Fruit fly (Drosophila melanogaster): ENCODE measurements around the gene CG14710.

Gene CG14710

dm6 chr3R:11657786-11658193 is 37.9 kb downstream of the CG14710 start (continued):
- peak; percentile 86 for TF ChIP-seq CG7368 (GFP tag; optimal IDR thresholded peaks at IDR 0.05)
- peak; percentile 82 to 86 for TF ChIP-seq ss (GFP tag; optimal IDR thresholded peaks at IDR 0.05)
- TF ChIP-seq OdsH (GFP tag; optimal IDR thresholded peaks at IDR 0.05) = peak; percentile 87
- peak; percentile 69 for TF ChIP-seq CG6854 (GFP tag; optimal IDR thresholded peaks at IDR 0.05)
- TF ChIP-seq Eip78C (GFP tag) = peak; percentile 98
- TF ChIP-seq CG11294 (GFP tag; IDR thresholded peaks at IDR 0.05) = 0 out of 2 replicates have a peak, but pooled peaks have one; percentile 25
- peak; percentile 83 for TF ChIP-seq CG34406 (GFP tag; optimal IDR thresholded peaks at IDR 0.05)
- TF ChIP-seq dsx (GFP tag; optimal IDR thresholded peaks at IDR 0.05; ENCODE audit: poor library complexity, severe bottlenecking) = peak; percentile 90
- no peak for TF ChIP-seq fd85E (GFP tag; optimal IDR thresholded peaks at IDR 0.05)
- peak; percentile 91 for TF ChIP-seq CG3919 (GFP tag; optimal IDR thresholded peaks at IDR 0.05)
- TF ChIP-seq CG6163 (GFP tag; IDR thresholded peaks at IDR 0.05) = peak; percentile 89
- TF ChIP-seq dac (GFP tag; optimal IDR thresholded peaks at IDR 0.05) = peak; percentile 16
- peak; percentile 88 for TF ChIP-seq CG10669 (GFP tag; optimal IDR thresholded peaks at IDR 0.05)
- peak; percentile 64 for TF ChIP-seq CG11902 (GFP tag; optimal IDR thresholded peaks at IDR 0.05)
- TF ChIP-seq Gug (GFP tag; IDR thresholded peaks at IDR 0.05) = peak; percentile 57
- peak; percentile 84 for TF ChIP-seq CG3032 (tag; optimal IDR thresholded peaks at IDR 0.05)
- peak; percentile 86 for TF ChIP-seq Ets96B (tag; optimal IDR thresholded peaks at IDR 0.05)
- peak; percentile 86 for TF ChIP-seq net (GFP tag; optimal IDR thresholded peaks at IDR 0.05)
- TF ChIP-seq fkh (GFP tag; optimal IDR thresholded peaks at IDR 0.05) = no peak
- peak; percentile 67 for TF ChIP-seq CG8119 (GFP tag; IDR thresholded peaks at IDR 0.05)
- peak; percentile 84 for TF ChIP-seq CG10631 (GFP tag; optimal IDR thresholded peaks at IDR 0.05)
- TF ChIP-seq vri (GFP tag; optimal IDR thresholded peaks at IDR 0.05) = peak; percentile 90

- peak; percentile 8; the same call in 1 of the 3 replicates for TF ChIP-seq eg (GFP tag; IDR thresholded peaks at IDR 0.05)
- TF ChIP-seq Met (GFP tag; optimal IDR thresholded peaks at IDR 0.05) = no peak
- no peak for TF ChIP-seq CG16779 (tag; optimal IDR thresholded peaks at IDR 0.05)
- TF ChIP-seq achi (GFP tag; optimal IDR thresholded peaks at IDR 0.05) = no peak
- TF ChIP-seq CG6276 (GFP tag; optimal IDR thresholded peaks at IDR 0.05) = peak; percentile 14
- TF ChIP-seq CG34406 (GFP tag; optimal IDR thresholded peaks at IDR 0.05) = no peak
- peak; percentile 30; the same call in 1 of the 2 replicates for TF ChIP-seq CG15336 (GFP tag; IDR thresholded peaks at IDR 0.05)
- no peak for TF ChIP-seq CG11762 (GFP tag; optimal IDR thresholded peaks at IDR 0.05; ENCODE audit: insufficient read depth)
- TF ChIP-seq esn (GFP tag; optimal IDR thresholded peaks at IDR 0.05) = no peak
- no peak for TF ChIP-seq acj6 (GFP tag; optimal IDR thresholded peaks at IDR 0.05)
- no peak for TF ChIP-seq Lpt (GFP tag; optimal IDR thresholded peaks at IDR 0.05)
- no peak for TF ChIP-seq CG6163 (GFP tag; IDR thresholded peaks at IDR 0.05)
- no peak for TF ChIP-seq net (GFP tag; optimal IDR thresholded peaks at IDR 0.05)
- no peak for TF ChIP-seq CG1621 (tag; optimal IDR thresholded peaks at IDR 0.05)
- no peak for TF ChIP-seq ss (GFP tag; optimal IDR thresholded peaks at IDR 0.05)
- no peak for TF ChIP-seq CG3032 (tag; optimal IDR thresholded peaks at IDR 0.05)
- no peak for TF ChIP-seq Gug (GFP tag; IDR thresholded peaks at IDR 0.05)
- no peak for TF ChIP-seq CG6808 (GFP tag; optimal IDR thresholded peaks at IDR 0.05)
- no peak for TF ChIP-seq fd85E (GFP tag; optimal IDR thresholded peaks at IDR 0.05)
- no peak for TF ChIP-seq Ets21C (GFP tag; optimal IDR thresholded peaks at IDR 0.05)
- TF ChIP-seq Blimp-1 (GFP tag; optimal IDR thresholded peaks at IDR 0.05) = no peak
- no peak for TF ChIP-seq topi (GFP tag; optimal IDR thresholded peaks at IDR 0.05)
- no peak for TF ChIP-seq pdm3 (GFP tag; optimal IDR thresholded peaks at IDR 0.05)
- no peak for TF ChIP-seq Eip75B (GFP tag; optimal IDR thresholded peaks at IDR 0.05)
- TF ChIP-seq Smox (GFP tag; optimal IDR thresholded peaks at IDR 0.05) = no peak
- no peak for TF ChIP-seq CG8632 (GFP tag; optimal IDR thresholded peaks at IDR 0.05)
- TF ChIP-seq spab (GFP tag; optimal IDR thresholded peaks at IDR 0.05) = no peak
These were observed 41.3 kb downstream of the CG14710 start for dm6 chr3R:11661187-11661586.

All from whole organism, prepupa.